Fruit fly (Drosophila melanogaster): Measurements from ENCODE around the gene Hpd.

dm6 chr3L:20398243-20399222 is 41.1 kb downstream of the Hpd start:
- peak; percentile 59 for TF ChIP-seq psq (GFP tag; optimal IDR thresholded peaks at IDR 0.05)
- peak; percentile 72 for TF ChIP-seq ey (GFP tag; optimal IDR thresholded peaks at IDR 0.05)
- peak; percentile 21 for TF ChIP-seq dmrt93B (GFP tag; optimal IDR thresholded peaks at IDR 0.05)
- TF ChIP-seq Dif (GFP tag; optimal IDR thresholded peaks at IDR 0.05; ENCODE audit: partially characterized antibody), result peak; percentile 14
- TF ChIP-seq Dfd (GFP tag; optimal IDR thresholded peaks at IDR 0.05), result no peak
- no peak for TF ChIP-seq CG32264 (GFP tag; optimal IDR thresholded peaks at IDR 0.05)
- no peak for TF ChIP-seq usp (GFP tag; optimal IDR thresholded peaks at IDR 0.05)
- TF ChIP-seq GATAd (GFP tag; optimal IDR thresholded peaks at IDR 0.05), result no peak
- peak; percentile 17 for TF ChIP-seq Jra (GFP tag; optimal IDR thresholded peaks at IDR 0.05)
- TF ChIP-seq h (GFP tag; optimal IDR thresholded peaks at IDR 0.05), result peak; percentile 76
- peak; percentile 69 for TF ChIP-seq fru (GFP tag; optimal IDR thresholded peaks at IDR 0.05)
- TF ChIP-seq tai (GFP tag; optimal IDR thresholded peaks at IDR 0.05), result no peak

Measured in whole organism, wandering third instar larva.